Worm (Caenorhabditis elegans): Measurements from ENCODE around the gene agt-2.

The agt-2 gene

ce11 chrII:5330206-5330686 lies 43.4 kb downstream of the agt-2 start (continued):
- TF ChIP-seq dpl-1 (GFP tag; optimal IDR thresholded peaks at IDR 0.05) (peak; percentile 49 to 59 (median 51)), isw-1 (GFP tag; IDR thresholded peaks at IDR 0.05) (peak; percentile 36; the same call in 1 of the 2 replicates), ama-1 (optimal IDR thresholded peaks at IDR 0.05) (peak; percentile 39), ceh-63 (GFP tag; optimal IDR thresholded peaks at IDR 0.05) (no peak), xbp-1 (tag; optimal IDR thresholded peaks at IDR 0.05) (peak; percentile 65), ztf-11 (tag; optimal IDR thresholded peaks at IDR 0.05) (peak in 1 of 2 experiments; percentile 9), efl-3 (GFP tag; optimal IDR thresholded peaks at IDR 0.05) (no peak), rnt-1 (tag; optimal IDR thresholded peaks at IDR 0.05) (peak; percentile 86), swsn-7 (tag; optimal IDR thresholded peaks at IDR 0.05) (peak; percentile 84), efl-1 (optimal IDR thresholded peaks at IDR 0.05) (peak; percentile 77 to 81), efl-1 (GFP tag; optimal IDR thresholded peaks at IDR 0.05 in 1 of 2) (peak; percentile 44 to 95), C16A3.4 (tag; optimal IDR thresholded peaks at IDR 0.05) (peak; percentile 79), mep-1 (tag; optimal IDR thresholded peaks at IDR 0.05) (peak; percentile 85), Y116A8C.19 (tag; optimal IDR thresholded peaks at IDR 0.05; ENCODE audit: borderline replicate concordance) (no peak), sptf-1 (tag; optimal IDR thresholded peaks at IDR 0.05) (no peak), lin-39 (tag; optimal IDR thresholded peaks at IDR 0.05) (peak; percentile 22), nhr-28 (tag; optimal IDR thresholded peaks at IDR 0.05) (no peak), snu-23 (GFP tag; optimal IDR thresholded peaks at IDR 0.05) (peak; percentile 92), nhr-20 (tag; optimal IDR thresholded peaks at IDR 0.05) (peak; percentile 95), fos-1 (tag; optimal IDR thresholded peaks at IDR 0.05) (peak; percentile 82), mdl-1 (tag; optimal IDR thresholded peaks at IDR 0.05) (peak in 1 of 2 experiments; percentile 87), egl-13 (tag; optimal IDR thresholded peaks at IDR 0.05) (peak; percentile 67), lir-3 (tag; optimal IDR thresholded peaks at IDR 0.05; ENCODE audit: poor library complexity) (peak; percentile 41), irx-1 (tag; optimal IDR thresholded peaks at IDR 0.05) (peak; percentile 79), nhr-77 (tag; optimal IDR thresholded peaks at IDR 0.05) (peak; percentile 89), lin-35 (GFP tag; optimal IDR thresholded peaks at IDR 0.05) (peak; percentile 50 to 84), tbx-2 (tag; optimal IDR thresholded peaks at IDR 0.05) (peak; percentile 83), elt-3 (tag; optimal IDR thresholded peaks at IDR 0.05) (peak in 3 of 6 experiments; percentile 44 to 77 (median 70)), fkh-4 (tag; optimal IDR thresholded peaks at IDR 0.05; ENCODE audit: borderline replicate concordance) (no peak), hpl-2 (GFP tag; optimal IDR thresholded peaks at IDR 0.05) (no peak), unc-86 (tag; optimal IDR thresholded peaks at IDR 0.05) (peak; percentile 57), lin-14 (GFP tag; optimal IDR thresholded peaks at IDR 0.05) (peak; percentile 94), jun-1 (tag; optimal IDR thresholded peaks at IDR 0.05) (peak; percentile 83), ceh-8 (GFP tag; optimal IDR thresholded peaks at IDR 0.05) (no peak), fkh-10 (GFP tag; optimal IDR thresholded peaks at IDR 0.05) (no peak), tlp-1 (tag; optimal IDR thresholded peaks at IDR 0.05) (no peak), hlh-17 (GFP tag; optimal IDR thresholded peaks at IDR 0.05; ENCODE audit: borderline replicate concordance) (no peak), hlh-4 (tag; optimal IDR thresholded peaks at IDR 0.05) (no peak), nhr-11 (tag; optimal IDR thresholded peaks at IDR 0.05) (peak; percentile 83), sup-37 (GFP tag; optimal IDR thresholded peaks at IDR 0.05) (peak; percentile 15), pag-3 (tag; optimal IDR thresholded peaks at IDR 0.05; ENCODE audit: borderline replicate concordance, insufficient read depth) (no peak), snpc-4 (tag; optimal IDR thresholded peaks at IDR 0.05) (peak; percentile 25), grh-1 (GFP tag; IDR thresholded peaks at IDR 0.05) (peak; percentile 79), unc-130 (tag; optimal IDR thresholded peaks at IDR 0.05) (no peak), lin-15B (tag; optimal IDR thresholded peaks at IDR 0.05) (no peak), lin-13 (GFP tag; optimal IDR thresholded peaks at IDR 0.05) (peak; percentile 73), nhr-76 (tag; optimal IDR thresholded peaks at IDR 0.05) (no peak), nhr-84 (tag; optimal IDR thresholded peaks at IDR 0.05) (no peak), aly-2 (tag; optimal IDR thresholded peaks at IDR 0.05) (no peak), lsy-2 (tag; optimal IDR thresholded peaks at IDR 0.05) (peak; percentile 75 to 87), F16B12.6 (tag; optimal IDR thresholded peaks at IDR 0.05) (no peak), nhr-19 (GFP tag; conservative IDR thresholded peaks at IDR 0.05) (peak; percentile 82), mab-9 (GFP tag; IDR thresholded peaks at IDR 0.05) (peak; percentile 49; the same call in 1 of the 2 replicates)
